Fruit fly (Drosophila melanogaster): ENCODE results near the gene CG14710.

Gene CG14710

dm6 chr3R:11623025-11623424 lies 3.1 kb downstream of the CG14710 start, which contains the start of gene CG14711 (continued):
- peak; percentile 69 for TF ChIP-seq CG31224 (GFP tag; IDR thresholded peaks at IDR 0.05)
- TF ChIP-seq CG5953 (GFP tag; IDR thresholded peaks at IDR 0.05) = peak; percentile 61
- 0 out of 3 replicates have a peak, but pooled peaks have one; percentile 43 for TF ChIP-seq CG2199 (GFP tag; IDR thresholded peaks at IDR 0.05)
- TF ChIP-seq CG7839 (tag; optimal IDR thresholded peaks at IDR 0.05) = no peak
- TF ChIP-seq CG8388 (GFP tag; optimal IDR thresholded peaks at IDR 0.05) = peak; percentile 82
- peak; percentile 66 for TF ChIP-seq ewg (GFP tag; optimal IDR thresholded peaks at IDR 0.05)
- peak; percentile 78 for TF ChIP-seq CG5245 (GFP tag; optimal IDR thresholded peaks at IDR 0.05)
- TF ChIP-seq aop (GFP tag; IDR thresholded peaks at IDR 0.05) = no peak
- peak; percentile 83 for TF ChIP-seq ara (GFP tag; IDR thresholded peaks at IDR 0.05)
- TF ChIP-seq prd (optimal IDR thresholded peaks at IDR 0.05) = no peak
- TF ChIP-seq prd (GFP tag; IDR thresholded peaks at IDR 0.05) = peak; percentile 85
- peak; percentile 11 for TF ChIP-seq CG10565 (GFP tag; optimal IDR thresholded peaks at IDR 0.05)
- peak; percentile 88 for TF ChIP-seq CG4424 (GFP tag; optimal IDR thresholded peaks at IDR 0.05)
- TF ChIP-seq CG17385 (GFP tag; optimal IDR thresholded peaks at IDR 0.05) = peak; percentile 77
- peak; percentile 57 for TF ChIP-seq Dad (GFP tag; optimal IDR thresholded peaks at IDR 0.05)
- TF ChIP-seq lov (optimal IDR thresholded peaks at IDR 0.05) = no peak
- TF ChIP-seq lov (GFP tag; IDR thresholded peaks at IDR 0.05) = peak; percentile 83; the same call in 2 of the 3 replicates
- TF ChIP-seq E2f1 (GFP tag; IDR thresholded peaks at IDR 0.05) = peak; percentile 84
- TF ChIP-seq gt (GFP tag; IDR thresholded peaks at IDR 0.05) = peak; percentile 44; the same call in 1 of the 2 replicates
- TF ChIP-seq ac (GFP tag; optimal IDR thresholded peaks at IDR 0.05) = peak; percentile 26
- peak; percentile 85 for TF ChIP-seq CG10654 (GFP tag; optimal IDR thresholded peaks at IDR 0.05)
- TF ChIP-seq CrebB (tag; optimal IDR thresholded peaks at IDR 0.05) = peak; percentile 57
- TF ChIP-seq jumu (GFP tag; optimal IDR thresholded peaks at IDR 0.05) = peak; percentile 58
- peak; percentile 80 for TF ChIP-seq chn (GFP tag; optimal IDR thresholded peaks at IDR 0.05)
- peak; percentile 65 for TF ChIP-seq danr (GFP tag; IDR thresholded peaks at IDR 0.05)
- no peak for TF ChIP-seq disco-r (GFP tag; optimal IDR thresholded peaks at IDR 0.05)
- TF ChIP-seq ash1 (GFP tag; optimal IDR thresholded peaks at IDR 0.05) = no peak
- TF ChIP-seq insv (GFP tag; optimal IDR thresholded peaks at IDR 0.05) = peak in 1 of 2 experiments; percentile 63
- TF ChIP-seq CG1647 (GFP tag; optimal IDR thresholded peaks at IDR 0.05) = peak; percentile 67
- peak; percentile 54 for TF ChIP-seq pzg (GFP tag; optimal IDR thresholded peaks at IDR 0.05)
- TF ChIP-seq fd3F (GFP tag; optimal IDR thresholded peaks at IDR 0.05) = peak; percentile 76
- TF ChIP-seq CG13775 (GFP tag; optimal IDR thresholded peaks at IDR 0.05) = peak; percentile 92
- peak; percentile 88 for TF ChIP-seq CG14014 (GFP tag; IDR thresholded peaks at IDR 0.05)
- TF ChIP-seq PHDP (tag; optimal IDR thresholded peaks at IDR 0.05) = peak; percentile 90
- peak; percentile 83 for TF ChIP-seq otp (GFP tag; IDR thresholded peaks at IDR 0.05)
- peak; percentile 36 for TF ChIP-seq pros (GFP tag; optimal IDR thresholded peaks at IDR 0.05)
- TF ChIP-seq lilli (GFP tag; optimal IDR thresholded peaks at IDR 0.05) = peak; percentile 91
- peak; percentile 85 for TF ChIP-seq CG17361 (GFP tag; IDR thresholded peaks at IDR 0.05)
- TF ChIP-seq CG11695 (GFP tag; IDR thresholded peaks at IDR 0.05) = peak; percentile 82
- peak; percentile 74 for TF ChIP-seq amos (GFP tag; IDR thresholded peaks at IDR 0.05; ENCODE audit: partially characterized antibody)
- peak; percentile 88 for TF ChIP-seq Rfx (GFP tag; IDR thresholded peaks at IDR 0.05)
- peak; percentile 78 for TF ChIP-seq wor (GFP tag; IDR thresholded peaks at IDR 0.05)
- TF ChIP-seq CG8765 (GFP tag; IDR thresholded peaks at IDR 0.05) = peak; percentile 64; the same call in 1 of the 2 replicates
- TF ChIP-seq Sox102F (GFP tag; optimal IDR thresholded peaks at IDR 0.05) = no peak
- no peak for TF ChIP-seq ab (GFP tag; optimal IDR thresholded peaks at IDR 0.05)
- TF ChIP-seq br (optimal IDR thresholded peaks at IDR 0.05) = no peak
- peak; percentile 83 for TF ChIP-seq CG4820 (GFP tag; optimal IDR thresholded peaks at IDR 0.05)
- TF ChIP-seq CG18764 (GFP tag; optimal IDR thresholded peaks at IDR 0.05) = peak; percentile 98
- TF ChIP-seq tup (GFP tag; optimal IDR thresholded peaks at IDR 0.05) = peak; percentile 60
- TF ChIP-seq CG3838 (GFP tag; optimal IDR thresholded peaks at IDR 0.05) = peak; percentile 67
- TF ChIP-seq mirr (GFP tag; optimal IDR thresholded peaks at IDR 0.05) = peak; percentile 58
- peak; percentile 86 for TF ChIP-seq dmrt11E (tag; optimal IDR thresholded peaks at IDR 0.05)
